Fruit fly (Drosophila melanogaster) whole organism, embryonic: ENCODE results near the gene Mabi.

Experiments
- ATbp ChIP-seq: fragments of 200-800 bp; sonication (Bioruptor generic); optimal IDR thresholded peaks from 2 replicates; lab custom pipeline; 2017; ENCODE audit warnings: missing biosample characterization, mild to moderate bottlenecking, missing genetic modification characterization, missing genetic modification reagents
- Abd-B ChIP-seq: fragments of 200-800 bp; sonication (Bioruptor generic); optimal IDR thresholded peaks from 2 replicates; lab custom pipeline; 2018; ENCODE audit warnings: missing biosample characterization, mild to moderate bottlenecking, missing genetic modification characterization, moderate library complexity
- Blimp-1 ChIP-seq: fragments of 200-800 bp; sonication (Bioruptor generic); optimal IDR thresholded peaks from 3 replicates; lab custom pipeline; 2018; ENCODE audit warnings: missing biosample characterization, missing genetic modification characterization, mild to moderate bottlenecking, moderate library complexity, missing genetic modification reagents
- CG10654 ChIP-seq: fragments of 200-800 bp; sonication (Bioruptor generic); optimal IDR thresholded peaks from 2 replicates; lab custom pipeline; 2016; ENCODE audit warnings: missing biosample characterization, missing genetic modification characterization
- CG11723 ChIP-seq: fragments of 200-800 bp; sonication (Bioruptor generic); optimal IDR thresholded peaks from 2 replicates; lab custom pipeline; 2017; ENCODE audit warnings: missing biosample characterization, mild to moderate bottlenecking, missing genetic modification characterization
- CG12071 ChIP-seq: fragments of 200-800 bp; sonication (Bioruptor generic); optimal IDR thresholded peaks from 3 replicates; lab custom pipeline; 2018; ENCODE audit warnings: missing biosample characterization, mild to moderate bottlenecking, missing genetic modification characterization
- CG1233 ChIP-seq: fragments of 200-800 bp; sonication (Bioruptor generic); optimal IDR thresholded peaks from 4 replicates; lab custom pipeline; 2018; ENCODE audit warnings: missing biosample characterization, mild to moderate bottlenecking, missing genetic modification characterization
- CG12942 ChIP-seq: fragments of 200-800 bp; sonication (Bioruptor generic); optimal IDR thresholded peaks from 3 replicates; lab custom pipeline; 2016; ENCODE audit warnings: missing biosample characterization, missing genetic modification characterization
- CG13624 ChIP-seq: fragments of 200-800 bp; sonication (Bioruptor generic); optimal IDR thresholded peaks from 2 replicates; lab custom pipeline; 2016; ENCODE audit warnings: missing biosample characterization, missing genetic modification characterization
- CG14014 ChIP-seq: fragments of 200-800 bp; sonication (Bioruptor generic); IDR thresholded peaks from 2 replicates; pipeline ENCODE4 v1.3.6; 2022; ENCODE audit warnings: missing biosample characterization, missing genetic modification characterization
- CG14050 ChIP-seq: fragments of 200-800 bp; sonication (Bioruptor generic); IDR thresholded peaks from 3 replicates; pipeline ENCODE4 v1.3.6; 2022; ENCODE audit warnings: missing biosample characterization, missing genetic modification characterization
- CG16779 ChIP-seq: fragments of 200-800 bp; sonication (Bioruptor generic); IDR thresholded peaks from 2 replicates; pipeline ENCODE4 v1.3.6; 2022; ENCODE audit warnings: missing biosample characterization, missing genetic modification characterization
- CG17612 ChIP-seq: fragments of 200-800 bp; sonication (Bioruptor generic); IDR thresholded peaks from 2 replicates; pipeline ENCODE4 v1.3.6; 2022; ENCODE audit warnings: missing biosample characterization, missing genetic modification characterization
- CG18599 ChIP-seq: fragments of 200-800 bp; sonication (Bioruptor generic); optimal IDR thresholded peaks from 3 replicates; lab custom pipeline; 2017; ENCODE audit warnings: missing biosample characterization, missing genetic modification characterization, mild to moderate bottlenecking, moderate library complexity, missing genetic modification reagents
- CG3163 ChIP-seq: fragments of 200-800 bp; sonication (Bioruptor generic); optimal IDR thresholded peaks from 3 replicates; lab custom pipeline; 2016; ENCODE audit warnings: missing biosample characterization, missing genetic modification characterization
- CG3281 ChIP-seq: fragments of 200-800 bp; sonication (Bioruptor generic); optimal IDR thresholded peaks from 3 replicates; lab custom pipeline; 2017; ENCODE audit warnings: missing biosample characterization, mild to moderate bottlenecking, missing genetic modification characterization
- CG3407 ChIP-seq: fragments of 200-800 bp; sonication (Bioruptor generic); optimal IDR thresholded peaks from 2 replicates; lab custom pipeline; 2018; ENCODE audit warnings: missing biosample characterization, mild to moderate bottlenecking, missing genetic modification characterization
- CG4360 ChIP-seq: fragments of 200-800 bp; sonication (Bioruptor generic); IDR thresholded peaks from 2 replicates; pipeline ENCODE4 v1.3.6; 2022; ENCODE audit warnings: missing biosample characterization, missing genetic modification characterization
- CG4404 ChIP-seq: fragments of 200-800 bp; sonication (Bioruptor generic); IDR thresholded peaks from 2 replicates; pipeline ENCODE4 v1.3.6; 2022; ENCODE audit warnings: missing biosample characterization, missing genetic modification characterization
- CG4424 ChIP-seq: fragments of 200-800 bp; sonication (Bioruptor generic); optimal IDR thresholded peaks from 3 replicates; lab custom pipeline; 2016; ENCODE audit warnings: missing biosample characterization, missing genetic modification characterization
- CG7556 ChIP-seq: fragments of 200-800 bp; sonication (Bioruptor generic); optimal IDR thresholded peaks from 2 replicates; lab custom pipeline; 2017; ENCODE audit warnings: missing biosample characterization, mild to moderate bottlenecking, missing genetic modification characterization
- CG8359 ChIP-seq: fragments of 200-800 bp; sonication (Bioruptor generic); optimal IDR thresholded peaks from 2 replicates; lab custom pipeline; 2017; ENCODE audit warnings: missing biosample characterization, mild to moderate bottlenecking, missing genetic modification characterization, borderline replicate concordance
- CG8765 ChIP-seq: fragments of 200-800 bp; sonication (Bioruptor generic); IDR thresholded peaks from 2 replicates; pipeline ENCODE4 v1.3.6; 2022; ENCODE audit warnings: missing biosample characterization, missing genetic modification characterization
- CG9876 ChIP-seq: fragments of 200-800 bp; sonication (Bioruptor generic); optimal IDR thresholded peaks from 2 replicates; lab custom pipeline; 2016; ENCODE audit warnings: missing biosample characterization, missing genetic modification characterization
- CrebB ChIP-seq: fragments of 200-800 bp; sonication (Bioruptor generic); optimal IDR thresholded peaks from 3 replicates; lab custom pipeline; 2018; ENCODE audit warnings: missing biosample characterization, mild to moderate bottlenecking, missing genetic modification characterization
- Dip3 ChIP-seq: fragments of 200-800 bp; sonication (Bioruptor generic); optimal IDR thresholded peaks from 3 replicates; lab custom pipeline; 2016; ENCODE audit warnings: missing biosample characterization, missing genetic modification characterization
- Ets65A ChIP-seq: fragments of 200-800 bp; sonication (Bioruptor generic); peaks from one replicate; lab custom pipeline; 2016; ENCODE audit warnings: missing biosample characterization, missing genetic modification characterization
- HLH3B ChIP-seq: fragments of 200-800 bp; sonication (Bioruptor generic); IDR thresholded peaks from 2 replicates; pipeline ENCODE4 v1.3.6; 2022; ENCODE audit warnings: missing biosample characterization, missing genetic modification characterization
- HLHmδ ChIP-seq: fragments of 200-800 bp; sonication (Bioruptor generic); optimal IDR thresholded peaks from 2 replicates; lab custom pipeline; 2018; ENCODE audit warnings: missing biosample characterization, mild to moderate bottlenecking, missing genetic modification characterization, moderate library complexity
- Hsf ChIP-seq: fragments of 200-800 bp; sonication (Bioruptor generic); optimal IDR thresholded peaks from 3 replicates; lab custom pipeline; 2016; ENCODE audit warnings: missing biosample characterization, missing genetic modification characterization
- MBD-R2 ChIP-seq: fragments of 200-800 bp; sonication (Bioruptor generic); IDR thresholded peaks from 2 replicates; pipeline ENCODE4 v1.3.6; 2022; ENCODE audit warnings: missing biosample characterization, missing genetic modification characterization
- Meics ChIP-seq: fragments of 200-800 bp; sonication (Bioruptor generic); optimal IDR thresholded peaks from 2 replicates; lab custom pipeline; 2017; ENCODE audit warnings: missing biosample characterization, mild to moderate bottlenecking, missing genetic modification characterization
- Nf-YA ChIP-seq: fragments of 200-800 bp; sonication (Bioruptor generic); IDR thresholded peaks from 2 replicates; pipeline ENCODE4 v1.3.6; 2022; ENCODE audit warnings: missing biosample characterization, missing genetic modification characterization
- Nf-YC ChIP-seq: fragments of 200-800 bp; optimal IDR thresholded peaks from 3 replicates; lab custom pipeline; 2019; ENCODE audit warnings: missing biosample characterization, mild to moderate bottlenecking, missing genetic modification characterization, moderate library complexity
- Optix ChIP-seq: fragments of 200-800 bp; sonication (Bioruptor generic); IDR thresholded peaks from 3 replicates; pipeline ENCODE4 v1.3.6; 2022; ENCODE audit warnings: missing biosample characterization, missing genetic modification characterization
- Ravus ChIP-seq: fragments of 200-800 bp; sonication (Bioruptor generic); IDR thresholded peaks from 2 replicates; pipeline ENCODE4 v1.3.6; 2022; ENCODE audit warnings: missing biosample characterization, missing genetic modification characterization
- TFAM ChIP-seq: fragments of 200-800 bp; sonication (Bioruptor generic); optimal IDR thresholded peaks from 2 replicates; lab custom pipeline; 2017; ENCODE audit warnings: missing biosample characterization, missing genetic modification characterization, inconsistent platforms
- abd-A ChIP-seq: fragments of 200-800 bp; sonication (Bioruptor generic); optimal IDR thresholded peaks from 3 replicates; lab custom pipeline; 2019; ENCODE audit warnings: missing biosample characterization, mild to moderate bottlenecking, missing genetic modification characterization, moderate library complexity
- bbx ChIP-seq: fragments of 200-800 bp; sonication (Bioruptor generic); IDR thresholded peaks from 2 replicates; pipeline ENCODE4 v1.3.6; 2022; ENCODE audit warnings: missing biosample characterization, missing genetic modification characterization; ENCODE audit not compliant: partially characterized antibody
- br ChIP-seq: fragments of >200 bp; optimal IDR thresholded peaks from 2 replicates; lab custom pipeline; 2017
- crc ChIP-seq: fragments of 200-800 bp; sonication (Bioruptor generic); optimal IDR thresholded peaks from 2 replicates; lab custom pipeline; 2016; ENCODE audit warnings: missing biosample characterization, missing genetic modification characterization
- croc ChIP-seq: fragments of 200-800 bp; sonication (Bioruptor generic); conservative IDR thresholded peaks from 3 replicates; pipeline ENCODE4 v1.3.6; 2022; ENCODE audit warnings: missing biosample characterization, missing genetic modification characterization
- dm ChIP-seq: fragments of 200-800 bp; sonication (Bioruptor generic); optimal IDR thresholded peaks from 3 replicates; lab custom pipeline; 2016; ENCODE audit warnings: missing biosample characterization, missing genetic modification characterization
- gro ChIP-seq: fragments of 200-800 bp; sonication (Bioruptor generic); optimal IDR thresholded peaks from 2 replicates; lab custom pipeline; 2016; ENCODE audit warnings: missing biosample characterization, missing genetic modification characterization
- ind ChIP-seq: fragments of 200-800 bp; sonication (Bioruptor generic); optimal IDR thresholded peaks from 3 replicates; lab custom pipeline; 2016; ENCODE audit warnings: missing biosample characterization, missing genetic modification characterization
- pb ChIP-seq: fragments of 200-800 bp; sonication (Bioruptor generic); optimal IDR thresholded peaks from 3 replicates; lab custom pipeline; 2016; ENCODE audit warnings: missing biosample characterization, missing genetic modification characterization
- ranshi ChIP-seq: fragments of 200-800 bp; sonication (Bioruptor generic); IDR thresholded peaks from 2 replicates; pipeline ENCODE4 v1.3.6; 2022; ENCODE audit warnings: missing biosample characterization, missing genetic modification characterization
- sc ChIP-seq, 3 experiments: fragments of >200 bp in 2 of 3; fragments of 200-800 bp in 1 of 3; sonication (Bioruptor generic) in 1 of 3; optimal IDR thresholded peaks; 2 replicates in 2 of 3; 3 replicates in 1 of 3; lab custom pipeline; 2017; ENCODE audit warnings: mild to moderate bottlenecking in 1 of 3, missing biosample characterization in 1 of 3, missing genetic modification characterization in 1 of 3, missing genetic modification reagents in 1 of 3
- slp2 ChIP-seq: fragments of 200-800 bp; sonication (Bioruptor generic); optimal IDR thresholded peaks from 2 replicates; lab custom pipeline; 2016; ENCODE audit warnings: missing biosample characterization, missing genetic modification characterization
- sug ChIP-seq: fragments of 200-800 bp; optimal IDR thresholded peaks from 2 replicates; lab custom pipeline; 2019; ENCODE audit warnings: missing biosample characterization, mild to moderate bottlenecking, missing genetic modification characterization, moderate library complexity
- usp ChIP-seq: fragments of >200 bp; optimal IDR thresholded peaks from 2 replicates; lab custom pipeline; 2017; ENCODE audit warnings: missing biosample characterization, missing genetic modification characterization
- wdn ChIP-seq: fragments of 200-800 bp; sonication (Bioruptor generic); IDR thresholded peaks from 2 replicates; pipeline ENCODE4 v1.3.6; 2022; ENCODE audit warnings: missing biosample characterization, missing genetic modification characterization

Gene Mabi

dm6 chr2L:13222225-13222648 lies 12.2 kb downstream of the Mabi start, which contains the start of the genes Ski6 and CG16812 (continued):
- TF ChIP-seq CG4424 (GFP tag; lab: Kevin White, UChicago) = peak; percentile 63
- no peak for TF ChIP-seq Blimp-1 (GFP tag; lab: Kevin White, UChicago)
- TF ChIP-seq CG9876 (GFP tag; lab: Kevin White, UChicago) = no peak
- TF ChIP-seq CG12942 (GFP tag; lab: Kevin White, UChicago) = peak; percentile 60
- TF ChIP-seq CG13624 (GFP tag; lab: Kevin White, UChicago) = peak; percentile 31
- peak; percentile 42; the same call in 2 of the 3 replicates for TF ChIP-seq CG14050
- no peak for TF ChIP-seq CG8765
- TF ChIP-seq CG4404 (GFP tag; lab: Robert Waterston, UW) = peak; percentile 40; the same call in 1 of the 2 replicates
- peak; percentile 79 for TF ChIP-seq Ets65A (GFP tag; lab: Kevin White, UChicago)
- TF ChIP-seq MBD-R2 (GFP tag; lab: Robert Waterston, UW) = peak; percentile 60; the same call in 1 of the 2 replicates
- TF ChIP-seq HLHmδ = no peak
- peak; percentile 62 for TF ChIP-seq Hsf (GFP tag; lab: Kevin White, UChicago)
- TF ChIP-seq Optix (GFP tag; lab: Robert Waterston, UW) = no peak
- TF ChIP-seq CG17612 (GFP tag; lab: Robert Waterston, UW) = no peak
- no peak for TF ChIP-seq abd-A (tag; lab: Kevin White, UChicago)
- TF ChIP-seq Meics = peak; percentile 48
- TF ChIP-seq CG14014 = peak; percentile 53; the same call in 1 of the 2 replicates
- no peak; the same call in 1 of the 2 replicates for TF ChIP-seq Ravus (GFP tag; lab: Robert Waterston, UW)
- 0 out of 2 replicates have a peak, but pooled peaks have one; percentile 4 for TF ChIP-seq Nf-YA
- TF ChIP-seq gro (GFP tag; lab: Kevin White, UChicago) = no peak
- no peak for TF ChIP-seq br
- TF ChIP-seq wdn (GFP tag; lab: Robert Waterston, UW) = peak; percentile 41; the same call in 1 of the 2 replicates
- TF ChIP-seq CG12071 (GFP tag; lab: Kevin White, UChicago) = no peak
- TF ChIP-seq usp (GFP tag; lab: Kevin White, UChicago) = no peak
- no peak for TF ChIP-seq CG8359 (GFP tag; lab: Kevin White, UChicago)
- TF ChIP-seq Nf-YC (tag; lab: Kevin White, UChicago) = no peak
- peak; percentile 25 for TF ChIP-seq CG1233
- no peak for TF ChIP-seq CG3163 (GFP tag; lab: Kevin White, UChicago)
- no peak for TF ChIP-seq pb (GFP tag; lab: Kevin White, UChicago)
- no peak for TF ChIP-seq sug (tag; lab: Kevin White, UChicago)
- TF ChIP-seq CG3281 (GFP tag; lab: Kevin White, UChicago) = no peak
- TF ChIP-seq CG7556 (GFP tag; lab: Kevin White, UChicago) = peak; percentile 65
- peak; percentile 65 for TF ChIP-seq CG10654 (GFP tag; lab: Kevin White, UChicago)
- TF ChIP-seq bbx = no peak
- no peak for TF ChIP-seq TFAM
- no peak for TF ChIP-seq ATbp (GFP tag; lab: Kevin White, UChicago)
- TF ChIP-seq slp2 (GFP tag; lab: Kevin White, UChicago) = no peak
- TF ChIP-seq CrebB (tag; lab: Kevin White, UChicago) = peak; percentile 66
- TF ChIP-seq CG3407 (GFP tag; lab: Kevin White, UChicago) = peak; percentile 34
- TF ChIP-seq CG11723 (GFP tag; lab: Kevin White, UChicago) = no peak
- no peak for TF ChIP-seq CG4360 (GFP tag; lab: Robert Waterston, UW)
- peak; percentile 30 for TF ChIP-seq Dip3
- TF ChIP-seq dm (GFP tag; lab: Kevin White, UChicago) = peak; percentile 43
- peak; percentile 50 for TF ChIP-seq Abd-B (GFP tag; lab: Kevin White, UChicago)
- TF ChIP-seq HLH3B (GFP tag; lab: Robert Waterston, UW) = peak; percentile 64
- TF ChIP-seq croc (GFP tag; lab: Robert Waterston, UW) = no peak
- TF ChIP-seq sc (optimal IDR thresholded peaks at IDR 0.05; lab: Kevin White, UChicago) = no peak
- TF ChIP-seq sc (GFP tag; optimal IDR thresholded peaks at IDR 0.05; lab: Kevin White, UChicago) = no peak
- TF ChIP-seq CG16779 (GFP tag; lab: Robert Waterston, UW) = peak; percentile 23; the same call in 1 of the 2 replicates
- peak; percentile 64 for TF ChIP-seq ranshi
- no peak for TF ChIP-seq CG18599
- peak; percentile 72 for TF ChIP-seq ind
- TF ChIP-seq crc = no peak
